Fruit fly (Drosophila melanogaster) S2 (cell line): Measurements from ENCODE around the gene CG32485.

Source experiments
- CG8478 ChIP-seq: fragments of >200 bp; optimal IDR thresholded peaks from 2 replicates; lab custom pipeline; 2018
- CTCF ChIP-seq, 2 experiments: fragments of >200 bp; optimal IDR thresholded peaks; 2 replicates each; lab custom pipeline; 2018

DNA sequence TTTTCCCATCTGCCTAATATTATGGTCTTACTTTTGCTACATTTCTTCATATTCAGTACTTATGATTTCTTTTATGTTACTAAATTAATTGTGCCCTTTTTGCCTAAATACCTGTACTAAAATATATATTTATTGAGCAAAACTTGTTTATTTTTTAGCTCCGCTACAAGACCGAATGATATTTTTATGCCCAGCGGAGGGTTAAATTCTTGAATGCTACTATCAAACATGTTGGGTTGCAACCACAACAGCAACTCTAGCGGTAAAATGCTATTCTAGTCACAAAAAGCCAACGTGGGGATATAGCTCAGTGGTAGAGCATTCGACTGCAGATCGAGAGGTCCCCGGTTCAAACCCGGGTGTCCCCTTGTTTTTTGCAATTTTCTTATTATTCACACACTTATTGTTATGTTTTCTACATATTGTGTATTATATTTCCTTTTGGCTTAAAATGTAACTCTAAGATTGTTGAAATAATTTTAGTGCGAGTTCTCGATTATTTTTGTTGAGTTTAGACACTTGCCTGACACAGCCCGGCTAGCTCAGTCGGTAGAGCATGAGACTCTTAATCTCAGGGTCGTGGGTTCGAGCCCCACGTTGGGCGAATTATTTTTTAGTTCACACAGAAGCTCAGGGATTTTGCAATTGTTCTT is 46.1 kb downstream of the CG32485 start:
- TF ChIP-seq CG8478 (lab: Kevin White, UChicago) (no peak), CTCF (optimal IDR thresholded peaks at IDR 0.05; lab: Kevin White, UChicago) (no peak)
